Worm (Caenorhabditis elegans) whole organism, L4 larva: ENCODE measurements around the gene mlc-5.

ENCODE experiments used
- ceh-28 ChIP-seq: fragments of 150-350 bp; optimal IDR thresholded peaks from 2 replicates; lab custom pipeline; 2014; ENCODE audit warnings: missing biosample characterization, missing genetic modification reagents, missing genetic modification characterization
- skn-1 ChIP-seq: fragments of 150-350 bp; optimal IDR thresholded peaks from 2 replicates; lab custom pipeline; 2014; ENCODE audit warnings: missing biosample characterization, missing genetic modification characterization
- zfp-3 ChIP-seq: fragments of 200-800 bp; sonication (Bioruptor generic); conservative IDR thresholded peaks from 2 replicates; pipeline ENCODE4 v1.3.6; 2022; ENCODE audit warnings: missing genetic modification reagents, missing genetic modification characterization, missing compliant biosample characterization

DNA sequence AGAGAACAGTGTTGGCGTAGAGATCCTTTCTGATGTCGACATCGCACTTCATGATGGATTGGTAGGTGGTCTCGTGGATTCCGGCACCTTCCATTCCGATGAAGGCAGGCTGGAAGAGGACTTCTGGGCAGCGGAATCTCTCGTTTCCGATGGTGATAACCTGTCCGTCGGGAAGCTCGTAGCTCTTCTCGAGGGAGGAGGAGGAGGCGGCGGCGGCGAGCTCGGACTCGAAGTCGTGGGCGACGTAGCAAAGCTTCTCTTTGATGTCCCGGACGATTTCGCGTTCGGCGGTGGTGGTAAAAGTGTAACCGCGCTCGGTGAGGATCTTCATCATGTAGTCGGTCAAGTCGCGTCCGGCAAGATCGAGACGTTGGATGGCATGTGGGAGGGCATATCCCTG lies 18.3 kb upstream of the mlc-5 start:
- TF ChIP-seq ceh-28 (tag; lab: Kevin White, UChicago) (no peak), zfp-3 (GFP tag; lab: Robert Waterston, UW) (no peak), skn-1 (tag; lab: Kevin White, UChicago) (no peak)
